Worm (Caenorhabditis elegans): Measurements from ENCODE around the gene hsp-1.
"Not testable (repeated sequence)": the region's sequence is repeated elsewhere in the genome, so short reads cannot be mapped to it uniquely, and the experiment has no call there.

hsp-1 gene

ce11 chrIV:17291629-17292199 lies 13.0 kb downstream of the hsp-1 start, which contains the start of the genes T28F3.11 and slc-17.4:
Gene T28F3.11 (minus strand): TSS chrIV:17291679.
Gene slc-17.4 (minus strand): TSS chrIV:17291733.
- TF ChIP-seq sea-1 (GFP tag; conservative IDR thresholded peaks at IDR 0.05) (no peak), hmbx-1 (tag; optimal IDR thresholded peaks at IDR 0.05) (no peak), scrt-1 (GFP tag; IDR thresholded peaks at IDR 0.05) (no peak), tbx-37 (GFP tag; conservative IDR thresholded peaks at IDR 0.05) (no peak), ets-7 (tag; optimal IDR thresholded peaks at IDR 0.05) (no peak), flt-1 (GFP tag; IDR thresholded peaks at IDR 0.05) (no peak), tra-4 (tag; optimal IDR thresholded peaks at IDR 0.05) (no peak), F13C5.2 (tag; optimal IDR thresholded peaks at IDR 0.05) (no peak), ceh-36 (tag; optimal IDR thresholded peaks at IDR 0.05) (no peak), hnd-1 (tag; optimal IDR thresholded peaks at IDR 0.05) (no peak), aly-1 (tag; optimal IDR thresholded peaks at IDR 0.05) (no peak), hmg-4 (GFP tag; optimal IDR thresholded peaks at IDR 0.05) (no peak), pes-1 (GFP tag; IDR thresholded peaks at IDR 0.05) (no peak), ceh-13 (GFP tag; optimal IDR thresholded peaks at IDR 0.05) (no peak), B0310.2 (tag; optimal IDR thresholded peaks at IDR 0.05) (no peak), ama-1 (optimal IDR thresholded peaks at IDR 0.05) (no peak), tbx-11 (GFP tag; IDR thresholded peaks at IDR 0.05) (no peak)

DNA sequence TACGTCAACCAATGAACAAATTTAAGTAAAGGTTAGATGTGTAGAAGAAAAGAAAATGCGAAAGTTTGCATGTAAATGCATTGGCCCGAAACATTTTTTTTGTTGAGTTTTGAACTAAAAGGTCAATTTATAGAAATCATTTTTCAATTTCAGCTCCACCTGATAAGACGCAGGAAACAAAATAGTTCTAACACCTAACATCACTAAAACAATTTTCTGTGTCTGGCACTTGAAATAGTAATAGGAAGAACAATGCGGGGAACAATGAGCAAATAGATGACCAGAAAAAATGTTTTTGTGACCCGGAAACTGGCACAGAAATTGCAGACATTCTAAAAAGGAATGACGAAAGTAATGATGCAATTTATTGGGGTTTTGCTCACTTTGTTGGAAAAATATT lies 13.6 kb downstream of the hsp-1 start:
- TF ChIP-seq sea-1 (GFP tag; conservative IDR thresholded peaks at IDR 0.05): no peak
- no peak for TF ChIP-seq B0310.2 (tag; optimal IDR thresholded peaks at IDR 0.05)
- no peak for TF ChIP-seq ets-7 (tag; optimal IDR thresholded peaks at IDR 0.05)
- no peak for TF ChIP-seq tbx-11 (GFP tag; IDR thresholded peaks at IDR 0.05)

- TF ChIP-seq ama-1 (optimal IDR thresholded peaks at IDR 0.05): no peak
- TF ChIP-seq hmbx-1 (tag; optimal IDR thresholded peaks at IDR 0.05): no peak
- no peak for TF ChIP-seq flt-1 (GFP tag; IDR thresholded peaks at IDR 0.05)
- TF ChIP-seq F13C5.2 (tag; optimal IDR thresholded peaks at IDR 0.05): no peak
- no peak for TF ChIP-seq ceh-36 (tag; optimal IDR thresholded peaks at IDR 0.05)
- no peak for TF ChIP-seq scrt-1 (GFP tag; IDR thresholded peaks at IDR 0.05)
- TF ChIP-seq hmg-4 (GFP tag; optimal IDR thresholded peaks at IDR 0.05): no peak
- TF ChIP-seq ets-7 (tag; optimal IDR thresholded peaks at IDR 0.05): no peak
- no peak for TF ChIP-seq ceh-13 (GFP tag; optimal IDR thresholded peaks at IDR 0.05)
- no peak for TF ChIP-seq hnd-1 (tag; optimal IDR thresholded peaks at IDR 0.05)
- TF ChIP-seq pes-1 (GFP tag; IDR thresholded peaks at IDR 0.05): no peak
Measured at ce11 chrIV:17293068-17293467, 14.3 kb downstream of the hsp-1 start.

- TF ChIP-seq scrt-1 (GFP tag; IDR thresholded peaks at IDR 0.05): no peak
- TF ChIP-seq tbx-11 (GFP tag; IDR thresholded peaks at IDR 0.05): no peak
- TF ChIP-seq hmbx-1 (tag; optimal IDR thresholded peaks at IDR 0.05): no peak
- TF ChIP-seq F13C5.2 (tag; optimal IDR thresholded peaks at IDR 0.05): no peak
- TF ChIP-seq aly-1 (tag; optimal IDR thresholded peaks at IDR 0.05): no peak
- no peak for TF ChIP-seq tbx-37 (GFP tag; conservative IDR thresholded peaks at IDR 0.05)
- no peak for TF ChIP-seq flt-1 (GFP tag; IDR thresholded peaks at IDR 0.05)
- TF ChIP-seq ama-1 (optimal IDR thresholded peaks at IDR 0.05): no peak
Measured at ce11 chrIV:17293679-17294078, 14.9 kb downstream of the hsp-1 start.

ce11 chrIV:17294489-17294888 lies 15.7 kb downstream of the hsp-1 start, which contains the start of gene T28F3.5:
Gene T28F3.5 (plus strand): TSS chrIV:17294789.
- TF ChIP-seq ama-1 (optimal IDR thresholded peaks at IDR 0.05) (no peak), tbx-37 (GFP tag; conservative IDR thresholded peaks at IDR 0.05) (no peak), pes-1 (GFP tag; IDR thresholded peaks at IDR 0.05) (no peak), tbx-11 (GFP tag; IDR thresholded peaks at IDR 0.05) (no peak), flt-1 (GFP tag; IDR thresholded peaks at IDR 0.05) (no peak), ets-7 (tag; optimal IDR thresholded peaks at IDR 0.05) (no peak), F13C5.2 (tag; optimal IDR thresholded peaks at IDR 0.05) (no peak)

DNA sequence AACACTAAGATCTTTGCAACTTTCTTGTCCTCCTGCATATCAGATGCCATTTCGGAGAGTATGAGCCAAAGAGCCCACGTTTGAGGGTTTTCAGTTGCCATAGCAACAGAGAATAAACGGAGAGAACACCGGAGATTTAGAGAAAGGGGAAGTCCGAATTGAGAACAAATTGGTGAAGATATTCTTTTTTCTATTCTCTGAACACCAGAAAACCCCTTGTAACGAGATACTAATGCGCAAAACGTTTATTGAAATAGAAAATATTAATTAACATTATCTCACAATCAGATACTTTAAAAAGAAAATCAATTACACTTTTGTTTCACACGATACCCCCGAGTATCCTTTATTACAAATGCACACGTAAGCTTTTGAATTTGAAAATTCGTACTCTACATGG lies 23.2 kb downstream of the hsp-1 start, which contains the start of gene ifta-2:
Gene ifta-2, minus strand, starts transcription at position 101 of the 400 bp plus-strand sequence.
- no peak for TF ChIP-seq ceh-13 (GFP tag; optimal IDR thresholded peaks at IDR 0.05)
- TF ChIP-seq ets-7 (tag; optimal IDR thresholded peaks at IDR 0.05): no peak
- TF ChIP-seq pes-1 (GFP tag; IDR thresholded peaks at IDR 0.05): no peak
- TF ChIP-seq scrt-1 (GFP tag; IDR thresholded peaks at IDR 0.05): no peak
- TF ChIP-seq hmg-4 (GFP tag; optimal IDR thresholded peaks at IDR 0.05): no peak
- no peak for TF ChIP-seq tbx-37 (GFP tag; conservative IDR thresholded peaks at IDR 0.05)
- TF ChIP-seq tra-4 (tag; optimal IDR thresholded peaks at IDR 0.05): no peak
- no peak for TF ChIP-seq tbx-11 (GFP tag; IDR thresholded peaks at IDR 0.05)
- no peak for TF ChIP-seq hnd-1 (tag; optimal IDR thresholded peaks at IDR 0.05)
- TF ChIP-seq sea-1 (GFP tag; conservative IDR thresholded peaks at IDR 0.05): no peak
- no peak for TF ChIP-seq ceh-36 (tag; optimal IDR thresholded peaks at IDR 0.05)
- TF ChIP-seq flt-1 (GFP tag; IDR thresholded peaks at IDR 0.05): no peak
- TF ChIP-seq aly-1 (tag; optimal IDR thresholded peaks at IDR 0.05): no peak
- no peak for TF ChIP-seq hmbx-1 (tag; optimal IDR thresholded peaks at IDR 0.05)
- no peak for TF ChIP-seq B0310.2 (tag; optimal IDR thresholded peaks at IDR 0.05)

DNA sequence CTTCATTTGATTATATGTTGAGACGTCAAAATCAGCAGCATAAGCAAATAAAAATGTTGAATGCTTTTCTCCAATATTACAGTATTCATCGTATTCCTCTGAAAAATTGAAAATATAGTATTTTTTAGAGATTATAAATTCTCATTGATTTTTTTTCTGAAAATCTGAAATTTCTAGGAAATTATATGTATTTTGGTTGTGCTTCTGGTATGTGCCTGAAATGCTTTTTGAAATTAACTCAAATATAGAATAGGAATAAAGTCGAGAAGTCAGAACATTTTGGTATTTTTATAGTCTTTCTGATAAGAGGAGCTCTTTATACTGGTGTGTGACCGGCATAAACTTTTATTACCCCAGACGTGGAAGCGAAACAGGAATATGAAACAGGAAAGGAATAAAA lies 28.5 kb downstream of the hsp-1 start, which contains the start of gene T28F3.8:
Gene T28F3.8, minus strand, starts transcription at position 101 of the 400 bp plus-strand sequence.
- TF ChIP-seq flt-1 (GFP tag; IDR thresholded peaks at IDR 0.05); pes-1 (GFP tag; IDR thresholded peaks at IDR 0.05); hnd-1 (tag; optimal IDR thresholded peaks at IDR 0.05): not testable (repeated sequence)

DNA sequence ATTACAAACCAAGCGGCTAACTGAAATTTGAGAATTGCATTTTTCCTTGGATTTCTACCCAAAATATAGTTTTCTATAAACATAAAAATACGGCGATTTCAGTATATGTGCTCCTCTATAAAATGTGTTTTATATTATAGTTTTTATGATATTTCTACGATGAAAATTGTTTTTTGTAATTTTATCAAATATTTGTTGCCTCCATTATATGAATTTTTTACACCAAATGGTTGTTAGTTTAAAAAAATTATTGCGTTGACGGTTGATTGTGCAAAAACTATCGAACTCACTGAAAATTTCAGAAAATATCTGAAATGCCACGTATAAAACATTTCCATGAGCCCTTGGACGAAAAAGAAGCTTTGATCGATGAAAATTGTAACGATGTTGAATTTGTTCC lies 29.5 kb downstream of the hsp-1 start, which contains the start of gene T28F3.9:
Gene T28F3.9, plus strand, starts transcription at position 301 of the 400 bp plus-strand sequence.
- TF ChIP-seq ets-7 (tag; optimal IDR thresholded peaks at IDR 0.05) (no peak), B0310.2 (tag; optimal IDR thresholded peaks at IDR 0.05) (no peak), ama-1 (optimal IDR thresholded peaks at IDR 0.05) (no peak), hmbx-1 (tag; optimal IDR thresholded peaks at IDR 0.05) (no peak), tra-4 (tag; optimal IDR thresholded peaks at IDR 0.05) (no peak)

All from whole organism, early embryonic.